Worm (Caenorhabditis elegans): ENCODE data around the gene arl-3.

arl-3 gene

DNA sequence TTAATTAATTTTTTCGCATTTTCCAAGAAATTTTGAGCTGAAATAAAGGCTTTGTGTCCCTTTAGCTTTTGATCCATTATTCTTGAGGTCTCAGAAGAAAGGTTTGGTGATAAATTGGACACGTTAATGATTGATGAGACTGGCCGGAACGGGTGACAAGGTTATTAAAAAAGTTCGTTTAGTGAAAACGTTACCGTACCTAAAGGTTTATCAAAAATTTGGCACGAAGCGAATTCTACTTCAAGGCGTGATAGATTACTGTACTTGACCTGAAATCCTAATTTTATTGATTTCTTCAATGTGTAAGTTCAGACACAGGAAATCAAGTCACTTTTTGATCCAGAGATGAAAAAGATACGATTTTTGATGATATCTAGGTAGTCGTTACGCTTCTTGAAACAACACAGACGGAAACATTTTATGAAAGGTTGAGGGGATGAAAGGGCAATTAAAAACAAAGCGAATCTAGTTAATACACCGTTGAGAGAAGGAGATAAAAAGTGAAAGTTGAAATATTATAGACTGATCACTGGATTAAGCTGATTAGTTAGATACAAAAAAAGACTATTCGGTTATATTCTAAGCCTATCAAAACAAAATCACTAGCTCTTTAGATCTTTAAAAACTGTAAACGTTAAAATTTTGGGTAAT is 4.3 kb downstream of the arl-3 start:
- TF ChIP-seq ztf-4 (tag; optimal IDR thresholded peaks at IDR 0.05) (peak; percentile 24), elt-1 (tag; optimal IDR thresholded peaks at IDR 0.05) (peak; percentile 39), nhr-77 (tag; optimal IDR thresholded peaks at IDR 0.05) (no peak), daf-12 (tag; optimal IDR thresholded peaks at IDR 0.05) (no peak), nfya-1 (tag; optimal IDR thresholded peaks at IDR 0.05; ENCODE audit: insufficient read depth) (no peak), R02D3.7 (tag; optimal IDR thresholded peaks at IDR 0.05) (no peak), ZK546.5 (tag; optimal IDR thresholded peaks at IDR 0.05) (no peak), mml-1 (tag; optimal IDR thresholded peaks at IDR 0.05) (no peak), ceh-16 (tag; optimal IDR thresholded peaks at IDR 0.05) (no peak), nhr-28 (tag; optimal IDR thresholded peaks at IDR 0.05) (no peak), ceh-9 (tag; optimal IDR thresholded peaks at IDR 0.05) (no peak), elt-2 (tag; optimal IDR thresholded peaks at IDR 0.05) (peak; percentile 15), egl-5 (tag; optimal IDR thresholded peaks at IDR 0.05) (no peak), ama-1 (optimal IDR thresholded peaks at IDR 0.05) (peak; percentile 65)

DNA sequence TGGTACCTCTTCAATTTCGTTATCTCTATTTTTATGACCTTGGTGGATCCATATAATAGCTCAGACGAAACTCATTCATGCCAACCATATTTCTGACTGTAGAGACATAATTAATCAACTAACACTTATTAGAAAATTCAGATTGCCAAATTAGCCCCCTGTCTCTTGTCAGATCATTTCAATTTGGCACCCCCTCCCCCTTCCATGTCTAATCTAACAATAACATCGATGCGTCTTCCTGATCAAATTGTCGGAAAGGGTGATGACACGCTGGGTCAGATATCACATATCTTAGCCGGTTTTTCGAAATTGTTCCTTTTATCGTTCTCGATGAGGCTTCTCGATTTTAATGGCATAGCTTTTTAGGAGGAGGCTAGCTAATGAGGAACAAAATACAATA is 5.0 kb downstream of the arl-3 start:
- no peak for TF ChIP-seq unc-62 (GFP tag; optimal IDR thresholded peaks at IDR 0.05)
- no peak for TF ChIP-seq pha-4 (tag; optimal IDR thresholded peaks at IDR 0.05)
- no peak for TF ChIP-seq nhr-25 (tag; optimal IDR thresholded peaks at IDR 0.05)
- TF ChIP-seq elt-2 (tag; optimal IDR thresholded peaks at IDR 0.05) = no peak
- peak; percentile 45 for TF ChIP-seq ama-1 (optimal IDR thresholded peaks at IDR 0.05)
- no peak for TF ChIP-seq elt-1 (tag; optimal IDR thresholded peaks at IDR 0.05)

- TF ChIP-seq ceh-28 (tag; optimal IDR thresholded peaks at IDR 0.05) (no peak), skn-1 (tag; optimal IDR thresholded peaks at IDR 0.05) (no peak), jun-1 (tag; optimal IDR thresholded peaks at IDR 0.05) (no peak), ceh-82 (tag; optimal IDR thresholded peaks at IDR 0.05) (no peak), nhr-28 (tag; optimal IDR thresholded peaks at IDR 0.05) (no peak), snpc-4 (tag; optimal IDR thresholded peaks at IDR 0.05) (no peak), ceh-9 (tag; optimal IDR thresholded peaks at IDR 0.05) (no peak), ztf-11 (tag; optimal IDR thresholded peaks at IDR 0.05) (no peak), elt-1 (tag; optimal IDR thresholded peaks at IDR 0.05) (no peak), tbx-2 (tag; optimal IDR thresholded peaks at IDR 0.05) (no peak)
Measured at ce11 chrII:14615735-14616134, 9.5 kb downstream of the arl-3 start, which contains the start of gene mltn-9. Gene mltn-9, plus strand, starts transcription at chrII:14616035.

- TF ChIP-seq ceh-9 (tag; optimal IDR thresholded peaks at IDR 0.05) = no peak
- TF ChIP-seq elt-2 (tag; optimal IDR thresholded peaks at IDR 0.05) = peak; percentile 28
- TF ChIP-seq nhr-43 (tag; optimal IDR thresholded peaks at IDR 0.05; ENCODE audit: poor library complexity, severe bottlenecking) = peak; percentile 21
- TF ChIP-seq lsy-12 (tag; optimal IDR thresholded peaks at IDR 0.05) = no peak
- TF ChIP-seq sea-2 (GFP tag; optimal IDR thresholded peaks at IDR 0.05) = no peak
- TF ChIP-seq lin-39 (tag; optimal IDR thresholded peaks at IDR 0.05) = no peak
- no peak for TF ChIP-seq snpc-4 (tag; optimal IDR thresholded peaks at IDR 0.05)
- no peak for TF ChIP-seq fkh-10 (GFP tag; optimal IDR thresholded peaks at IDR 0.05)
- TF ChIP-seq ztf-11 (tag; optimal IDR thresholded peaks at IDR 0.05) = no peak
- TF ChIP-seq nhr-23 (tag; optimal IDR thresholded peaks at IDR 0.05) = peak; percentile 57
- no peak for TF ChIP-seq mml-1 (tag; optimal IDR thresholded peaks at IDR 0.05)
- no peak for TF ChIP-seq R02D3.7 (tag; optimal IDR thresholded peaks at IDR 0.05)
- no peak for TF ChIP-seq ZK546.5 (tag; optimal IDR thresholded peaks at IDR 0.05)
- no peak for TF ChIP-seq pqm-1 (tag; optimal IDR thresholded peaks at IDR 0.05)
- no peak for TF ChIP-seq pha-4 (tag; optimal IDR thresholded peaks at IDR 0.05)
- TF ChIP-seq nhr-11 (tag; optimal IDR thresholded peaks at IDR 0.05) = no peak
- no peak for TF ChIP-seq elt-1 (tag; optimal IDR thresholded peaks at IDR 0.05)
- no peak for TF ChIP-seq egl-27 (tag; optimal IDR thresholded peaks at IDR 0.05)
- TF ChIP-seq elt-3 (tag; optimal IDR thresholded peaks at IDR 0.05) = peak in 1 of 3 experiments; percentile 64
- no peak for TF ChIP-seq nhr-76 (tag; optimal IDR thresholded peaks at IDR 0.05)
Measured at ce11 chrII:14616402-14616801, 10.1 kb downstream of the arl-3 start.
